Worm (Caenorhabditis elegans) whole organism, L1 larva: ENCODE results near the gene nhr-20.
A peak's percentile ranks its signal among the peaks of the same experiment; 100 is the strongest.

Experiments
- C16A3.4 ChIP-seq: fragments of 150-350 bp; optimal IDR thresholded peaks from 2 replicates; lab custom pipeline; 2014; ENCODE audit warnings: missing biosample characterization, missing genetic modification characterization
- Y116A8C.19 ChIP-seq: sonication (generic microtip); optimal IDR thresholded peaks from 2 replicates; lab custom pipeline; 2016; ENCODE audit warnings: missing compliant biosample characterization, missing genetic modification characterization, borderline replicate concordance
- aly-2 ChIP-seq: fragments of 150-350 bp; optimal IDR thresholded peaks from 2 replicates; lab custom pipeline; 2014; ENCODE audit warnings: missing biosample characterization, missing genetic modification characterization
- blmp-1 ChIP-seq: fragments of 150-350 bp; optimal IDR thresholded peaks from 2 replicates; lab custom pipeline; 2014; ENCODE audit warnings: missing biosample characterization, missing genetic modification characterization
- ceh-88 ChIP-seq: fragments of 200-800 bp; sonication (Bioruptor generic); IDR thresholded peaks from 2 replicates; pipeline ENCODE4 v1.3.6; 2022; ENCODE audit warnings: missing genetic modification characterization, missing compliant biosample characterization
- ces-1 ChIP-seq: fragments of 150-350 bp; optimal IDR thresholded peaks from 2 replicates; lab custom pipeline; 2014; ENCODE audit warnings: missing biosample characterization, missing genetic modification reagents, missing genetic modification characterization
- dpl-1 ChIP-seq, 3 experiments: fragments of 150-350 bp in 2 of 3; sonication (generic microtip) in 1 of 3; optimal IDR thresholded peaks; 2 replicates each; lab custom pipeline; 2014 to 2017; ENCODE audit warnings: missing biosample characterization in 3 of 3, missing genetic modification characterization in 3 of 3, missing genetic modification reagents in 3 of 3
- dsc-1 ChIP-seq: sonication (generic microtip); optimal IDR thresholded peaks from 2 replicates; lab custom pipeline; 2016; ENCODE audit warnings: mild to moderate bottlenecking, missing genetic modification characterization, missing compliant biosample characterization
- efl-1 ChIP-seq, 4 experiments: fragments of 150-350 bp; optimal IDR thresholded peaks in 3 of 4; peaks in 1 of 4; 1 replicate in 1 of 4; 2 replicates in 3 of 4; lab custom pipeline; 2014; ENCODE audit warnings: missing biosample characterization in 2 of 4, missing genetic modification characterization in 2 of 4, missing genetic modification reagents in 2 of 4
- efl-3 ChIP-seq: fragments of 200-800 bp; sonication (Bioruptor generic); optimal IDR thresholded peaks from 2 replicates; lab custom pipeline; 2018; ENCODE audit warnings: mild to moderate bottlenecking, missing genetic modification characterization, missing compliant biosample characterization
- egl-27 ChIP-seq, 2 experiments: fragments of 150-350 bp in 1 of 2; sonication (generic microtip); optimal IDR thresholded peaks; 3 replicates each; lab custom pipeline; 2017 to 2018; ENCODE audit warnings: missing biosample characterization in 2 of 2, missing genetic modification characterization in 2 of 2, missing genetic modification reagents in 2 of 2
- elt-3 ChIP-seq, 6 experiments: fragments of 150-350 bp in 1 of 6; sonication (generic microtip); optimal IDR thresholded peaks; 2 replicates each; lab custom pipeline; 2017 to 2018; ENCODE audit warnings: missing biosample characterization in 6 of 6, missing genetic modification characterization in 6 of 6, inconsistent platforms in 1 of 6
- ets-5 ChIP-seq: fragments of 200-800 bp; sonication (Bioruptor generic); IDR thresholded peaks from 2 replicates; pipeline ENCODE4 v1.3.6; 2022; ENCODE audit warnings: missing genetic modification characterization, missing compliant biosample characterization
- grh-1 ChIP-seq: fragments of 200-800 bp; sonication (Bioruptor generic); IDR thresholded peaks from 2 replicates; pipeline ENCODE4 v1.3.6; 2022; ENCODE audit warnings: missing genetic modification reagents, missing genetic modification characterization, missing compliant biosample characterization
- hlh-4 ChIP-seq: sonication (generic microtip); optimal IDR thresholded peaks from 2 replicates; lab custom pipeline; 2016; ENCODE audit warnings: mild to moderate bottlenecking, missing genetic modification characterization, missing compliant biosample characterization
- hpl-2 ChIP-seq: fragments of 150-350 bp; optimal IDR thresholded peaks from 2 replicates; lab custom pipeline; 2014; ENCODE audit warnings: missing biosample characterization, missing genetic modification reagents, missing genetic modification characterization
- irx-1 ChIP-seq: sonication (generic microtip); optimal IDR thresholded peaks from 2 replicates; lab custom pipeline; 2016; ENCODE audit warnings: missing genetic modification characterization, missing compliant biosample characterization
- jun-1 ChIP-seq: fragments of 150-350 bp; optimal IDR thresholded peaks from 2 replicates; lab custom pipeline; 2014; ENCODE audit warnings: missing biosample characterization, missing genetic modification reagents, missing genetic modification characterization
- lin-13 ChIP-seq: fragments of 150-350 bp; optimal IDR thresholded peaks from 2 replicates; lab custom pipeline; 2014; ENCODE audit warnings: missing biosample characterization, missing genetic modification reagents, missing genetic modification characterization
- lin-15B ChIP-seq: fragments of 150-350 bp; sonication (generic microtip); optimal IDR thresholded peaks from 3 replicates; lab custom pipeline; 2014; ENCODE audit warnings: missing biosample characterization, missing genetic modification characterization
- lin-35 ChIP-seq, 2 experiments: fragments of 150-350 bp; optimal IDR thresholded peaks; 2 replicates each; lab custom pipeline; 2014; ENCODE audit warnings: missing biosample characterization in 2 of 2, missing genetic modification characterization in 2 of 2, missing genetic modification reagents in 2 of 2
- mdl-1 ChIP-seq, 2 experiments: fragments of 150-350 bp; optimal IDR thresholded peaks; 2 replicates each; lab custom pipeline; 2014 to 2017; ENCODE audit warnings: missing biosample characterization in 2 of 2, missing genetic modification characterization in 2 of 2, inconsistent platforms in 1 of 2
- nhr-19 ChIP-seq: fragments of 200-800 bp; sonication (Bioruptor generic); conservative IDR thresholded peaks from 2 replicates; pipeline ENCODE4 v1.3.6; 2022; ENCODE audit warnings: missing genetic modification characterization, missing compliant biosample characterization
- nhr-20 ChIP-seq: sonication (generic microtip); optimal IDR thresholded peaks from 2 replicates; lab custom pipeline; 2016; ENCODE audit warnings: mild to moderate bottlenecking, missing genetic modification characterization, missing compliant biosample characterization
- nhr-84 ChIP-seq: sonication (generic microtip); optimal IDR thresholded peaks from 2 replicates; lab custom pipeline; 2017; ENCODE audit warnings: missing biosample characterization, missing genetic modification characterization
- nhr-85 ChIP-seq: sonication (generic microtip); peaks from one replicate; lab custom pipeline; 2016; ENCODE audit warnings: missing genetic modification characterization, inconsistent platforms, missing compliant biosample characterization
- pax-3 ChIP-seq: fragments of 200-800 bp; sonication (Bioruptor generic); optimal IDR thresholded peaks from 2 replicates; lab custom pipeline; 2018; ENCODE audit warnings: mild to moderate bottlenecking, missing genetic modification characterization, moderate library complexity, missing compliant biosample characterization
- pqm-1 ChIP-seq: sonication (generic microtip); optimal IDR thresholded peaks from 3 replicates; lab custom pipeline; 2017; ENCODE audit warnings: missing biosample characterization, missing genetic modification characterization
- rnt-1 ChIP-seq: sonication (generic microtip); optimal IDR thresholded peaks from 2 replicates; lab custom pipeline; 2016; ENCODE audit warnings: mild to moderate bottlenecking, missing genetic modification characterization, moderate library complexity, missing compliant biosample characterization
- skn-1 ChIP-seq: fragments of 150-350 bp; optimal IDR thresholded peaks from 2 replicates; lab custom pipeline; 2014; ENCODE audit warnings: missing biosample characterization, missing genetic modification characterization
- snpc-4 ChIP-seq: fragments of 150-350 bp; optimal IDR thresholded peaks from 2 replicates; lab custom pipeline; 2014; ENCODE audit warnings: missing biosample characterization, missing genetic modification characterization
- snu-23 ChIP-seq: sonication (generic microtip); optimal IDR thresholded peaks from 2 replicates; lab custom pipeline; 2016; ENCODE audit warnings: missing genetic modification characterization, missing compliant biosample characterization
- swsn-7 ChIP-seq: sonication (generic microtip); optimal IDR thresholded peaks from 2 replicates; lab custom pipeline; 2016; ENCODE audit warnings: missing genetic modification characterization, missing compliant biosample characterization
- tbx-2 ChIP-seq: sonication (generic microtip); optimal IDR thresholded peaks from 2 replicates; lab custom pipeline; 2016; ENCODE audit warnings: missing genetic modification characterization, missing compliant biosample characterization
- tlp-1 ChIP-seq: fragments of 150-350 bp; optimal IDR thresholded peaks from 2 replicates; lab custom pipeline; 2014; ENCODE audit warnings: missing biosample characterization, missing genetic modification characterization
- unc-30 ChIP-seq: sonication (generic microtip); optimal IDR thresholded peaks from 2 replicates; lab custom pipeline; 2017; ENCODE audit warnings: missing biosample characterization, missing genetic modification characterization
- unc-62 ChIP-seq: fragments of 150-350 bp; optimal IDR thresholded peaks from 2 replicates; lab custom pipeline; 2014; ENCODE audit warnings: missing biosample characterization, missing genetic modification reagents, missing genetic modification characterization
- xbp-1 ChIP-seq: sonication (generic microtip); optimal IDR thresholded peaks from 2 replicates; lab custom pipeline; 2016; ENCODE audit warnings: missing genetic modification characterization, missing compliant biosample characterization
- zip-4 ChIP-seq: fragments of 200-800 bp; sonication (Bioruptor generic); optimal IDR thresholded peaks from 2 replicates; lab custom pipeline; 2018; ENCODE audit warnings: mild to moderate bottlenecking, missing genetic modification characterization, moderate library complexity, missing compliant biosample characterization

Gene nhr-20

ce11 chrIII:4280215-4281173, 47.5 kb upstream of the nhr-20 start, which contains the start of gene sup-26 (continued):
- TF ChIP-seq tbx-2 (tag; lab: Kevin White, UChicago) (peak; percentile 40), rnt-1 (peak; percentile 41), nhr-19 (GFP tag; lab: Robert Waterston, UW) (0 out of 2 replicates have a peak, but pooled peaks have one; percentile 4), efl-3 (GFP tag; lab: Kevin White, UChicago) (no peak), zip-4 (GFP tag; lab: Kevin White, UChicago) (peak; percentile 13), nhr-20 (tag; lab: Kevin White, UChicago) (peak; percentile 24), ceh-88 (GFP tag; lab: Robert Waterston, UW) (no peak; the same call in 1 of the 2 replicates), xbp-1 (tag; lab: Kevin White, UChicago) (peak; percentile 17), ces-1 (GFP tag; lab: Kevin White, UChicago) (no peak), elt-3 (tag; optimal IDR thresholded peaks at IDR 0.05; lab: Kevin White, UChicago) (peak in 1 of 6 experiments; percentile 29), lin-13 (peak; percentile 23), swsn-7 (peak; percentile 49), mdl-1 (tag; optimal IDR thresholded peaks at IDR 0.05; lab: Kevin White, UChicago) (peak in 1 of 2 experiments; percentile 42), nhr-84 (tag; lab: Kevin White, UChicago) (no peak), blmp-1 (tag; lab: Kevin White, UChicago) (peak; percentile 87), lin-35 (GFP tag; optimal IDR thresholded peaks at IDR 0.05; lab: Kevin White, UChicago) (peak in 1 of 2 experiments; percentile 45)
- TF ChIP-seq, all 84 proteins: peak for 27

ce11 chrIII:4278203-4278602, 45.2 kb upstream of the nhr-20 start:
- TF ChIP-seq tlp-1 (tag; lab: Kevin White, UChicago) (no peak), pqm-1 (tag; lab: Kevin White, UChicago) (no peak), hpl-2 (GFP tag; lab: Kevin White, UChicago) (no peak), unc-30 (no peak), C16A3.4 (tag; lab: Kevin White, UChicago) (no peak), efl-1 (optimal IDR thresholded peaks at IDR 0.05; lab: Kevin White, UChicago) (no peak), efl-1 (GFP tag; optimal IDR thresholded peaks at IDR 0.05 in 1 of 2; lab: Kevin White, UChicago) (peak in 1 of 2 experiments; percentile 92), snpc-4 (tag; lab: Kevin White, UChicago) (no peak), snu-23 (GFP tag; lab: Kevin White, UChicago) (no peak)
- TF ChIP-seq, all 84 proteins: peak for 1

- no peak for TF ChIP-seq irx-1
- TF ChIP-seq ets-5 (GFP tag; lab: Robert Waterston, UW): no peak
- TF ChIP-seq Y116A8C.19 (tag; lab: Kevin White, UChicago): no peak
- no peak for TF ChIP-seq aly-2 (tag; lab: Kevin White, UChicago)
- TF ChIP-seq pax-3 (tag; lab: Kevin White, UChicago): no peak
- TF ChIP-seq unc-62: no peak
- no peak for TF ChIP-seq grh-1 (GFP tag; lab: Robert Waterston, UW)
- no peak for TF ChIP-seq dpl-1 (GFP tag; optimal IDR thresholded peaks at IDR 0.05; lab: Kevin White, UChicago)
- TF ChIP-seq nhr-20 (tag; lab: Kevin White, UChicago): no peak
- TF ChIP-seq rnt-1: no peak
- no peak for TF ChIP-seq nhr-85
- no peak for TF ChIP-seq snpc-4 (tag; lab: Kevin White, UChicago)
- TF ChIP-seq hlh-4 (tag; lab: Kevin White, UChicago): no peak
- no peak for TF ChIP-seq skn-1 (tag; lab: Kevin White, UChicago)
- TF ChIP-seq lin-15B: no peak
- TF ChIP-seq tbx-2 (tag; lab: Kevin White, UChicago): no peak
- no peak for TF ChIP-seq dsc-1
- TF ChIP-seq jun-1: no peak
- no peak for TF ChIP-seq egl-27 (tag; optimal IDR thresholded peaks at IDR 0.05; lab: Kevin White, UChicago)
Measured at ce11 chrIII:4277762-4278161, 44.7 kb upstream of the nhr-20 start.
